Fruit fly (Drosophila melanogaster) whole organism, embryonic: ENCODE results near the gene Ldaf1.
A peak's percentile ranks its signal among the peaks of the same experiment; 100 is the strongest.

ENCODE experiments used
- ATbp ChIP-seq: fragments of 200-800 bp; sonication (Bioruptor generic); optimal IDR thresholded peaks from 2 replicates; lab custom pipeline; 2017; ENCODE audit warnings: missing biosample characterization, mild to moderate bottlenecking, missing genetic modification characterization, missing genetic modification reagents
- Aef1 ChIP-seq: fragments of 200-800 bp; sonication (Bioruptor generic); IDR thresholded peaks from 3 replicates; pipeline ENCODE4 v1.3.6; 2022; ENCODE audit warnings: missing biosample characterization, missing genetic modification characterization
- Bgb ChIP-seq: fragments of 200-800 bp; sonication (Bioruptor generic); IDR thresholded peaks from 2 replicates; pipeline ENCODE4 v1.3.6; 2022; ENCODE audit warnings: missing biosample characterization, missing genetic modification characterization; ENCODE audit not compliant: partially characterized antibody
- CG10209 ChIP-seq: fragments of 200-800 bp; sonication (Bioruptor generic); optimal IDR thresholded peaks from 3 replicates; lab custom pipeline; 2017; ENCODE audit warnings: missing biosample characterization, mild to moderate bottlenecking, missing genetic modification characterization, missing genetic modification reagents
- CG11560 ChIP-seq: fragments of 200-800 bp; sonication (Bioruptor generic); IDR thresholded peaks from 3 replicates; pipeline ENCODE4 v1.3.6; 2022; ENCODE audit warnings: missing biosample characterization, missing genetic modification characterization
- CG12299 ChIP-seq: fragments of 200-800 bp; sonication (Bioruptor generic); optimal IDR thresholded peaks from 2 replicates; lab custom pipeline; 2018; ENCODE audit warnings: missing biosample characterization, mild to moderate bottlenecking, missing genetic modification characterization
- CG13123 ChIP-seq: fragments of 200-800 bp; sonication (Bioruptor generic); optimal IDR thresholded peaks from 2 replicates; lab custom pipeline; 2016; ENCODE audit warnings: missing biosample characterization, missing genetic modification characterization
- CG16815 ChIP-seq: fragments of 200-800 bp; sonication (Bioruptor generic); optimal IDR thresholded peaks from 3 replicates; lab custom pipeline; 2017; ENCODE audit warnings: missing biosample characterization, mild to moderate bottlenecking, missing genetic modification characterization
- CG17385 ChIP-seq: fragments of 200-800 bp; sonication (Bioruptor generic); optimal IDR thresholded peaks from 3 replicates; lab custom pipeline; 2018; ENCODE audit warnings: missing biosample characterization, mild to moderate bottlenecking, missing genetic modification characterization
- CG1792 ChIP-seq: fragments of 200-800 bp; sonication (Bioruptor generic); optimal IDR thresholded peaks from 2 replicates; lab custom pipeline; 2016; ENCODE audit warnings: missing biosample characterization, missing genetic modification characterization
- CG18599 ChIP-seq: fragments of 200-800 bp; sonication (Bioruptor generic); optimal IDR thresholded peaks from 3 replicates; lab custom pipeline; 2017; ENCODE audit warnings: missing biosample characterization, missing genetic modification characterization, mild to moderate bottlenecking, moderate library complexity, missing genetic modification reagents
- CG30020 ChIP-seq: fragments of 200-800 bp; optimal IDR thresholded peaks from 2 replicates; lab custom pipeline; 2019; ENCODE audit warnings: missing biosample characterization, mild to moderate bottlenecking, missing genetic modification characterization, moderate library complexity
- CG31224 ChIP-seq: fragments of 200-800 bp; sonication (Bioruptor generic); IDR thresholded peaks from 2 replicates; pipeline ENCODE4 v1.3.6; 2022; ENCODE audit warnings: missing biosample characterization, missing genetic modification characterization
- CG33213 ChIP-seq: fragments of 200-800 bp; sonication (Bioruptor generic); optimal IDR thresholded peaks from 3 replicates; lab custom pipeline; 2016; ENCODE audit warnings: missing biosample characterization, missing genetic modification characterization
- CG3995 ChIP-seq: fragments of 200-800 bp; sonication (Bioruptor generic); optimal IDR thresholded peaks from 3 replicates; lab custom pipeline; 2016; ENCODE audit warnings: missing biosample characterization, missing genetic modification characterization
- CG42726 ChIP-seq: fragments of 200-800 bp; sonication (Bioruptor generic); IDR thresholded peaks from 2 replicates; pipeline ENCODE4 v1.3.6; 2022; ENCODE audit warnings: missing biosample characterization, missing genetic modification characterization; ENCODE audit not compliant: partially characterized antibody
- CG43689 ChIP-seq: fragments of 200-800 bp; sonication (Bioruptor generic); IDR thresholded peaks from 2 replicates; pipeline ENCODE4 v1.3.6; 2022; ENCODE audit warnings: missing biosample characterization, missing genetic modification characterization
- CG7963 ChIP-seq: fragments of 200-800 bp; sonication (Bioruptor generic); IDR thresholded peaks from 3 replicates; pipeline ENCODE4 v1.3.6; 2022; ENCODE audit warnings: missing biosample characterization, missing genetic modification characterization; ENCODE audit not compliant: partially characterized antibody
- CG8290 ChIP-seq, 3 experiments: fragments of 200-800 bp; sonication (Bioruptor generic); optimal IDR thresholded peaks; 2 replicates each; lab custom pipeline; 2016 to 2019; ENCODE audit warnings: missing biosample characterization in 3 of 3, missing genetic modification characterization in 3 of 3, mild to moderate bottlenecking in 2 of 3, moderate library complexity in 1 of 3
- CoRest ChIP-seq: fragments of 200-800 bp; sonication (Bioruptor generic); optimal IDR thresholded peaks from 3 replicates; lab custom pipeline; 2018; ENCODE audit warnings: missing biosample characterization, mild to moderate bottlenecking, missing genetic modification characterization, moderate library complexity
- Dad ChIP-seq: fragments of 200-800 bp; sonication (Bioruptor generic); optimal IDR thresholded peaks from 3 replicates; lab custom pipeline; 2016; ENCODE audit warnings: missing biosample characterization, missing genetic modification characterization
- Dfd ChIP-seq, 2 experiments: fragments of >200 bp; optimal IDR thresholded peaks; 2 replicates each; lab custom pipeline; 2017; ENCODE audit warnings: missing biosample characterization in 2 of 2, missing genetic modification characterization in 2 of 2
- Eip74EF ChIP-seq, 2 experiments: fragments of 200-800 bp in 1 of 2; fragments of >200 bp in 1 of 2; sonication (Bioruptor generic) in 1 of 2; optimal IDR thresholded peaks; 2 replicates each; lab custom pipeline; 2017 to 2019; ENCODE audit warnings: missing biosample characterization in 2 of 2, missing genetic modification characterization in 2 of 2, mild to moderate bottlenecking in 1 of 2, moderate library complexity in 1 of 2
- Ets65A ChIP-seq: fragments of 200-800 bp; sonication (Bioruptor generic); peaks from one replicate; lab custom pipeline; 2016; ENCODE audit warnings: missing biosample characterization, missing genetic modification characterization
- Fer2 ChIP-seq: fragments of 200-800 bp; sonication (Bioruptor generic); optimal IDR thresholded peaks from 2 replicates; lab custom pipeline; 2018; ENCODE audit warnings: missing biosample characterization, mild to moderate bottlenecking, missing genetic modification characterization, moderate library complexity
- Fer3 ChIP-seq: fragments of 200-800 bp; sonication (Bioruptor generic); optimal IDR thresholded peaks from 2 replicates; lab custom pipeline; 2018; ENCODE audit warnings: missing biosample characterization, mild to moderate bottlenecking, missing genetic modification characterization, moderate library complexity
- GATAe ChIP-seq: fragments of 200-800 bp; sonication (Bioruptor generic); conservative IDR thresholded peaks from 2 replicates; pipeline ENCODE4 v1.3.6; 2022; ENCODE audit warnings: missing biosample characterization, missing genetic modification characterization
- Hr39 ChIP-seq: fragments of >200 bp; optimal IDR thresholded peaks from 2 replicates; lab custom pipeline; 2017
- Mad ChIP-seq: fragments of 200-800 bp; sonication (Bioruptor generic); optimal IDR thresholded peaks from 2 replicates; lab custom pipeline; 2016; ENCODE audit warnings: missing biosample characterization, missing genetic modification characterization
- Nf-YB ChIP-seq: fragments of 200-800 bp; sonication (Bioruptor generic); optimal IDR thresholded peaks from 3 replicates; lab custom pipeline; 2019; ENCODE audit warnings: missing biosample characterization, mild to moderate bottlenecking, missing genetic modification characterization, moderate library complexity
- Opbp ChIP-seq: fragments of 200-800 bp; sonication (Bioruptor generic); IDR thresholded peaks from 3 replicates; pipeline ENCODE4 v1.3.6; 2022; ENCODE audit warnings: missing biosample characterization, missing genetic modification characterization; ENCODE audit not compliant: partially characterized antibody
- PHDP ChIP-seq: fragments of 200-800 bp; sonication (Bioruptor generic); optimal IDR thresholded peaks from 3 replicates; lab custom pipeline; 2018; ENCODE audit warnings: missing biosample characterization, mild to moderate bottlenecking, missing genetic modification characterization, moderate library complexity
- al ChIP-seq: fragments of 200-800 bp; sonication (Bioruptor generic); IDR thresholded peaks from 2 replicates; pipeline ENCODE4 v1.3.6; 2022; ENCODE audit warnings: missing biosample characterization, missing genetic modification characterization
- ap ChIP-seq: fragments of 200-800 bp; sonication (Bioruptor generic); IDR thresholded peaks from 2 replicates; pipeline ENCODE4 v1.3.6; 2022; ENCODE audit warnings: missing biosample characterization, missing genetic modification characterization
- bbx ChIP-seq: fragments of 200-800 bp; sonication (Bioruptor generic); IDR thresholded peaks from 2 replicates; pipeline ENCODE4 v1.3.6; 2022; ENCODE audit warnings: missing biosample characterization, missing genetic modification characterization; ENCODE audit not compliant: partially characterized antibody
- cg ChIP-seq: fragments of 200-800 bp; sonication (Bioruptor generic); optimal IDR thresholded peaks from 3 replicates; lab custom pipeline; 2019; ENCODE audit warnings: missing biosample characterization, mild to moderate bottlenecking, missing genetic modification characterization, moderate library complexity
- crp ChIP-seq, 2 experiments: fragments of 200-800 bp; sonication (Bioruptor generic); optimal IDR thresholded peaks; 2 replicates in 1 of 2; 3 replicates in 1 of 2; lab custom pipeline; 2017; ENCODE audit warnings: missing biosample characterization in 2 of 2, missing genetic modification characterization in 2 of 2, mild to moderate bottlenecking in 1 of 2, moderate library complexity in 1 of 2
- dysf ChIP-seq: fragments of 200-800 bp; sonication (Bioruptor generic); IDR thresholded peaks from 3 replicates; pipeline ENCODE4 v1.3.6; 2022; ENCODE audit warnings: missing biosample characterization, missing genetic modification characterization
- fru ChIP-seq: fragments of >200 bp; optimal IDR thresholded peaks from 2 replicates; lab custom pipeline; 2017
- ftz-f1 ChIP-seq: fragments of 200-800 bp; sonication (Bioruptor generic); optimal IDR thresholded peaks from 2 replicates; lab custom pipeline; 2016; ENCODE audit warnings: missing biosample characterization, missing genetic modification characterization
- gce ChIP-seq: fragments of 200-800 bp; sonication (Bioruptor generic); IDR thresholded peaks from 3 replicates; pipeline ENCODE4 v1.3.6; 2022; ENCODE audit warnings: missing biosample characterization, missing genetic modification characterization
- gt ChIP-seq: fragments of 200-800 bp; sonication (Bioruptor generic); IDR thresholded peaks from 2 replicates; pipeline ENCODE4 v1.3.6; 2022; ENCODE audit warnings: missing biosample characterization, missing genetic modification characterization
- odd ChIP-seq: fragments of 200-800 bp; sonication (Bioruptor generic); optimal IDR thresholded peaks from 2 replicates; lab custom pipeline; 2017; ENCODE audit warnings: missing biosample characterization, mild to moderate bottlenecking, missing genetic modification characterization
- so ChIP-seq: fragments of 200-800 bp; sonication (Bioruptor generic); IDR thresholded peaks from 3 replicates; pipeline ENCODE4 v1.3.6; 2022; ENCODE audit warnings: missing biosample characterization, missing genetic modification characterization
- vnd ChIP-seq: fragments of 200-800 bp; sonication (Bioruptor generic); IDR thresholded peaks from 3 replicates; pipeline ENCODE4 v1.3.6; 2022; ENCODE audit warnings: missing biosample characterization, missing genetic modification characterization; ENCODE audit not compliant: partially characterized antibody
- wek ChIP-seq: fragments of 200-800 bp; sonication (Bioruptor generic); optimal IDR thresholded peaks from 3 replicates; lab custom pipeline; 2018; ENCODE audit warnings: missing biosample characterization, mild to moderate bottlenecking, missing genetic modification characterization, moderate library complexity
- zen2 ChIP-seq: fragments of 200-800 bp; sonication (Bioruptor generic); IDR thresholded peaks from 3 replicates; pipeline ENCODE4 v1.3.6; 2022; ENCODE audit warnings: missing biosample characterization, missing genetic modification characterization; ENCODE audit not compliant: partially characterized antibody

Ldaf1 gene

DNA sequence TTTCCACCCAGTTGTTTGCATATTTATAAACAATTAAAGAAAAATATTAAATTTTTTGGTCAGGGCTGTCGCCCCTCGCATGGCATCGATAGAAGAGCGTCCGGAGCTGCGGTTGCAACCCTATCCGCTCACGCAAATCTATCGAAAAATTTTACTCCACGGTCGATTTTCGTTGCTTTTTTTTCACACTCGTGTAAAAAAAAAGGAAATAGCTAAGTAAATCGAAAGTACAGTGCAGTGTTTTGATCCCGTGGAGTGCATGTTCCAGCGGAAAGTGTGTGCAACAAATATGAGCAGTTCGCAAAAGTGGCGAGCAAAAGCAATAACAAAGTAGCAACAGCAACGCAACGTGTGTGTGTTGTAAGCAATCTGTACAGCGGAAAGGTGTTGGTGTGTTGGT, 7.0 kb upstream of the Ldaf1 start, which contains the start of the genes Edem1 and Rbcn-3B (continued):
- peak; percentile 77 for TF ChIP-seq CG3995 (GFP tag; lab: Kevin White, UChicago)
- peak; percentile 40; the same call in 1 of the 3 replicates for TF ChIP-seq vnd (GFP tag; lab: Robert Waterston, UW)

DNA sequence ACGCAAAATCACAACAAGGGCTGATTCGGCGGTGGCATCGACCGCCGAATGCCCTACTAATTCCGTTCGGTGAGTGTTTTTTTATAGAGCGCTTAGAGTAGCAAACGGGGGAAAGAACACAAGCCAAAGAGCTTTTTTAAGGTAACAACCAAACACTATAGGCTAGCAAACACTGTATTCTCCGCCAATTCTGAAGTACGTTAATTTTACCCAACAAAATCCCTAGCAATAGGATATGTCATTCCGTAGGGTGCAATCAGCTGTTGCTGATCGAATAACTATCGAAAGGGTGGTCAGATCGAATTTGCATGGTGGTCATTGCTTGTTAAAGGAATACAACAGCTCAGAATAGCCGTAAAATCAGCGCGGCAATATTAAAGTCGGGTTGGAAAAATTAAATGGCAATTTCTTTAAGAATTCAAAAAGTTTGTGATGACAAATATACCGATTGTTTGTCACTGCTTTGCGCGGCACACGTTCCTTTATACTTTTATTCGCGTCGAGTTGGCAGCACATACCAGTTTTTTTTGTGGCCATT, 6.1 kb upstream of the Ldaf1 start, which contains the start of gene mip130:
Gene mip130, plus strand, starts transcription at position 513 of the 538 bp plus-strand sequence.
- TF ChIP-seq ATbp (GFP tag; lab: Kevin White, UChicago) (peak; percentile 53), zen2 (GFP tag; lab: Robert Waterston, UW) (peak; percentile 61; the same call in 1 of the 3 replicates), Bgb (peak; percentile 68), crp (GFP tag; optimal IDR thresholded peaks at IDR 0.05; lab: Kevin White, UChicago) (peak; percentile 35 to 85), fru (lab: Kevin White, UChicago) (no peak), CG12299 (peak; percentile 51), so (GFP tag; lab: Robert Waterston, UW) (no peak), ap (GFP tag; lab: Robert Waterston, UW) (no peak), dysf (peak; percentile 69), ftz-f1 (GFP tag; lab: Kevin White, UChicago) (no peak), wek (GFP tag; lab: Kevin White, UChicago) (no peak), CG16815 (GFP tag; lab: Kevin White, UChicago) (no peak), CG7963 (GFP tag; lab: Robert Waterston, UW) (0 out of 3 replicates have a peak, but pooled peaks have one; percentile 12), CG13123 (GFP tag; lab: Kevin White, UChicago) (no peak), Nf-YB (GFP tag; lab: Kevin White, UChicago) (no peak), bbx (peak; percentile 53; the same call in 1 of the 2 replicates), Mad (no peak), CG8290 (GFP tag; optimal IDR thresholded peaks at IDR 0.05; lab: Kevin White, UChicago) (no peak), CG8290 (tag; optimal IDR thresholded peaks at IDR 0.05; lab: Kevin White, UChicago) (no peak), al (0 out of 2 replicates have a peak, but pooled peaks have one; percentile 34), CoRest (tag; lab: Kevin White, UChicago) (peak; percentile 64), Opbp (peak; percentile 44; the same call in 1 of the 3 replicates), odd (GFP tag; lab: Kevin White, UChicago) (no peak), CG17385 (GFP tag; lab: Kevin White, UChicago) (peak; percentile 50), gt (GFP tag; lab: Robert Waterston, UW) (no peak), cg (GFP tag; lab: Kevin White, UChicago) (no peak), CG18599 (GFP tag; lab: Kevin White, UChicago) (peak; percentile 54), PHDP (peak; percentile 41), CG11560 (tag; lab: Robert Waterston, UW) (peak; percentile 72), Fer3 (peak; percentile 13), Aef1 (peak; percentile 52; the same call in 2 of the 3 replicates), Hr39 (no peak), Ets65A (peak; percentile 88), CG10209 (GFP tag; lab: Kevin White, UChicago) (peak; percentile 48), CG30020 (peak; percentile 12), CG43689 (GFP tag; lab: Robert Waterston, UW) (no peak), Dad (GFP tag; lab: Kevin White, UChicago) (no peak), gce (no peak), CG31224 (no peak), CG33213 (GFP tag; lab: Kevin White, UChicago) (no peak), Dfd (GFP tag; optimal IDR thresholded peaks at IDR 0.05; lab: Kevin White, UChicago) (no peak), Fer2 (tag; lab: Kevin White, UChicago) (no peak), CG42726 (GFP tag; lab: Robert Waterston, UW) (no peak), Eip74EF (GFP tag; optimal IDR thresholded peaks at IDR 0.05; lab: Kevin White, UChicago) (no peak), CG1792 (no peak), GATAe (no peak)
